Worm (Caenorhabditis elegans) whole organism, L2 larva: ENCODE data around the gene scl-2.

ENCODE experiments used
- C34F6.9 ChIP-seq: fragments of 150-350 bp; optimal IDR thresholded peaks from 2 replicates; lab custom pipeline; 2014; ENCODE audit warnings: missing biosample characterization, missing genetic modification characterization
- F13H6.1 ChIP-seq: sonication (generic microtip); optimal IDR thresholded peaks from 2 replicates; lab custom pipeline; 2016; ENCODE audit warnings: missing genetic modification characterization, missing compliant biosample characterization
- Y55F3AM.14 ChIP-seq: fragments of 200-800 bp; sonication (Bioruptor generic); optimal IDR thresholded peaks from 2 replicates; lab custom pipeline; 2018; ENCODE audit warnings: mild to moderate bottlenecking, missing genetic modification characterization, missing compliant biosample characterization
- ZK546.5 ChIP-seq: sonication (generic microtip); optimal IDR thresholded peaks from 2 replicates; lab custom pipeline; 2017; ENCODE audit warnings: missing biosample characterization, missing genetic modification characterization
- alr-1 ChIP-seq: fragments of 150-350 bp; optimal IDR thresholded peaks from 2 replicates; lab custom pipeline; 2014; ENCODE audit warnings: missing biosample characterization, missing genetic modification characterization
- ama-1 ChIP-seq: fragments of 150-350 bp; optimal IDR thresholded peaks from 2 replicates; lab custom pipeline; 2018; ENCODE audit warnings: inconsistent platforms
- blmp-1 ChIP-seq: sonication (generic microtip); optimal IDR thresholded peaks from 2 replicates; lab custom pipeline; 2017; ENCODE audit warnings: missing genetic modification characterization, mild to moderate bottlenecking, missing compliant biosample characterization, antibody characterized with exemption, moderate library complexity; ENCODE audit not compliant: insufficient read depth
- crh-2 ChIP-seq: sonication (generic microtip); optimal IDR thresholded peaks from 2 replicates; lab custom pipeline; 2017; ENCODE audit warnings: missing biosample characterization, missing genetic modification characterization
- dmd-4 ChIP-seq: sonication (generic microtip); optimal IDR thresholded peaks from 2 replicates; lab custom pipeline; 2017; ENCODE audit warnings: missing biosample characterization, missing genetic modification characterization
- egl-27 ChIP-seq: sonication (generic microtip); optimal IDR thresholded peaks from 3 replicates; lab custom pipeline; 2017; ENCODE audit warnings: missing biosample characterization, missing genetic modification reagents, missing genetic modification characterization
- elt-1 ChIP-seq: fragments of 150-350 bp; optimal IDR thresholded peaks from 2 replicates; lab custom pipeline; 2014; ENCODE audit warnings: missing biosample characterization, missing genetic modification characterization
- fos-1 ChIP-seq: fragments of 150-350 bp; optimal IDR thresholded peaks from 2 replicates; lab custom pipeline; 2014; ENCODE audit warnings: missing biosample characterization, missing genetic modification characterization
- gmeb-1 ChIP-seq: fragments of 150-350 bp; optimal IDR thresholded peaks from 2 replicates; lab custom pipeline; 2014; ENCODE audit warnings: missing biosample characterization, missing genetic modification characterization
- lin-11 ChIP-seq: fragments of 150-350 bp; sonication (generic microtip); optimal IDR thresholded peaks from 2 replicates; lab custom pipeline; 2014; ENCODE audit warnings: missing biosample characterization, missing genetic modification characterization, inconsistent platforms, mixed read lengths
- lin-13 ChIP-seq: fragments of 150-350 bp; optimal IDR thresholded peaks from 2 replicates; lab custom pipeline; 2014; ENCODE audit warnings: missing biosample characterization, missing genetic modification reagents, missing genetic modification characterization
- lin-39 ChIP-seq: fragments of 150-350 bp; optimal IDR thresholded peaks from 2 replicates; lab custom pipeline; 2014; ENCODE audit warnings: missing biosample characterization, missing genetic modification reagents, missing genetic modification characterization
- lsy-2 ChIP-seq, 2 experiments: fragments of 150-350 bp in 1 of 2; sonication (generic microtip) in 1 of 2; optimal IDR thresholded peaks; 2 replicates each; lab custom pipeline; 2014 to 2017; ENCODE audit warnings: missing biosample characterization in 2 of 2, missing genetic modification characterization in 2 of 2
- mab-5 ChIP-seq: fragments of 150-350 bp; optimal IDR thresholded peaks from 2 replicates; lab custom pipeline; 2014; ENCODE audit warnings: missing biosample characterization, missing genetic modification characterization
- mbf-1 ChIP-seq: sonication (generic microtip); optimal IDR thresholded peaks from 2 replicates; lab custom pipeline; 2017; ENCODE audit warnings: missing biosample characterization, missing genetic modification characterization
- mdl-1 ChIP-seq, 2 experiments: fragments of 150-350 bp in 1 of 2; sonication (generic microtip) in 1 of 2; optimal IDR thresholded peaks; 2 replicates each; lab custom pipeline; 2017; ENCODE audit warnings: missing biosample characterization in 2 of 2, missing genetic modification characterization in 2 of 2
- nhr-129 ChIP-seq: fragments of 150-350 bp; optimal IDR thresholded peaks from 2 replicates; lab custom pipeline; 2014; ENCODE audit warnings: missing biosample characterization, missing genetic modification characterization
- nhr-23 ChIP-seq: fragments of 150-350 bp; optimal IDR thresholded peaks from 2 replicates; lab custom pipeline; 2014; ENCODE audit warnings: missing biosample characterization, missing genetic modification reagents, missing genetic modification characterization
- nhr-237 ChIP-seq: fragments of 150-350 bp; optimal IDR thresholded peaks from 2 replicates; lab custom pipeline; 2014; ENCODE audit warnings: missing biosample characterization, missing genetic modification characterization
- nhr-25 ChIP-seq: fragments of 150-350 bp; sonication (generic microtip); optimal IDR thresholded peaks from 3 replicates; lab custom pipeline; 2014; ENCODE audit warnings: missing biosample characterization, missing genetic modification characterization
- nhr-77 ChIP-seq: fragments of 150-350 bp; optimal IDR thresholded peaks from 2 replicates; lab custom pipeline; 2014; ENCODE audit warnings: missing biosample characterization, missing genetic modification characterization
- peb-1 ChIP-seq: fragments of 150-350 bp; optimal IDR thresholded peaks from 2 replicates; lab custom pipeline; 2014; ENCODE audit warnings: missing biosample characterization, missing genetic modification characterization
- sem-4 ChIP-seq: fragments of 150-350 bp; optimal IDR thresholded peaks from 2 replicates; lab custom pipeline; 2014; ENCODE audit warnings: missing biosample characterization, missing genetic modification reagents, missing genetic modification characterization
- skn-1 ChIP-seq: sonication (generic microtip); optimal IDR thresholded peaks from 2 replicates; lab custom pipeline; 2017; ENCODE audit warnings: missing biosample characterization, missing genetic modification characterization
- sma-3 ChIP-seq: sonication (generic microtip); optimal IDR thresholded peaks from 2 replicates; lab custom pipeline; 2016; ENCODE audit warnings: missing genetic modification reagents, missing genetic modification characterization, missing compliant biosample characterization
- sma-9 ChIP-seq, 2 experiments: fragments of 150-350 bp in 1 of 2; sonication (generic microtip) in 1 of 2; optimal IDR thresholded peaks; 2 replicates each; lab custom pipeline; 2014 to 2016; ENCODE audit warnings: missing genetic modification characterization in 2 of 2, mild to moderate bottlenecking in 1 of 2, missing biosample characterization in 1 of 2, missing compliant biosample characterization in 1 of 2, missing genetic modification reagents in 1 of 2, moderate library complexity in 1 of 2
- snpc-4 ChIP-seq: fragments of 150-350 bp; optimal IDR thresholded peaks from 2 replicates; lab custom pipeline; 2014; ENCODE audit warnings: missing biosample characterization, missing genetic modification characterization
- unc-55 ChIP-seq: fragments of 150-350 bp; sonication (generic microtip); optimal IDR thresholded peaks from 3 replicates; lab custom pipeline; 2014; ENCODE audit warnings: missing biosample characterization, missing genetic modification reagents, missing genetic modification characterization
- unc-62 ChIP-seq: fragments of 150-350 bp; optimal IDR thresholded peaks from 2 replicates; lab custom pipeline; 2014; ENCODE audit warnings: missing biosample characterization, missing genetic modification reagents, missing genetic modification characterization
- zag-1 ChIP-seq: fragments of 150-350 bp; optimal IDR thresholded peaks from 2 replicates; lab custom pipeline; 2014; ENCODE audit warnings: missing biosample characterization, missing genetic modification characterization
- ztf-11 ChIP-seq: sonication (generic microtip); optimal IDR thresholded peaks from 2 replicates; lab custom pipeline; 2017; ENCODE audit warnings: missing biosample characterization, missing genetic modification characterization
- ztf-4 ChIP-seq: fragments of 150-350 bp; optimal IDR thresholded peaks from 2 replicates; lab custom pipeline; 2014; ENCODE audit warnings: missing biosample characterization, missing genetic modification characterization

Gene scl-2

DNA sequence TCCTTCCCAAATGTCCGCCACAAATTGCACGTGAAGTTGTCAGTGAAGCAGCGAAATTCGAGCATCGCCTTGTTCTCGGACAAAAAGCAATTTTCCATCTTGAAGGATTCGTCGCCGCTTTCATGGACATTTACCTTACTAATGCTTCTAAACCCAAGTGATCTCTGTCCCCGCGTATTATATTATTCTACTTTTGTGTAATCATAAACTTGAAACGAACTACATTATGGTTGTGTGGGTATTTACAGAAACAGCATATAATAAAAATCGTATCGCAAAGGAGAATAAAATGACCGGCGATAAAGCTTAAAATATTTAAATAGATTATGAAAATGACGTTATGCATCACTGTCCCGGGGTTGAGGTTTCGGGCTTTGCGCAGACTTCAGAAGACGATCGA lies 39.3 kb downstream of the scl-2 start:
- TF ChIP-seq lin-39 (tag; lab: Kevin White, UChicago) (no peak), nhr-129 (tag; lab: Kevin White, UChicago) (peak; percentile 27)

DNA sequence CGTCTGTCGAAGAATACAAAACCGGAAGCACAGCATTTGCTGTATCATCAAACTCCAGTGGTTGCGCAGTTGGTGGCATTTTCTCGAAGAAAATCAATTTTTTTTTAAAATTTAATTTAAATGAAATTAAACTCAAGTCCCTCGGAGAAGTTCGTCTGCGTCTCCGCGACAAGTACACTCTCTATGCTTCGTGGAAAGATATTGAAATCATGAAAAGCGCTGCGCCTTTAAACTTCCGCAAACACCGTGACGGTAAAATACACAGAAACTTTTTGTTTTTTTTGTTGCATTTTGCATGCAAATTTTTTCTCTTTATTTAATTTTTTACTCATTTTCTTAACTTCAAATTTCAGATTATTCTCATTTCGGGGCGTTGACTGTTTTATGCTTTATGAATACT lies 41.1 kb downstream of the scl-2 start, which contains the start of the genes dli-1, tin-9.2 and exos-4.1:
Gene dli-1, minus strand, starts transcription at position 141 of the 400 bp plus-strand sequence.
Gene tin-9.2, plus strand, starts transcription at position 344 of the 400 bp plus-strand sequence.
Gene exos-4.1, plus strand, starts transcription at position 348 of the 400 bp plus-strand sequence.
- TF ChIP-seq alr-1 (no peak), lsy-2 (tag; optimal IDR thresholded peaks at IDR 0.05; lab: Kevin White, UChicago) (peak; percentile 65 to 90), lin-39 (tag; lab: Kevin White, UChicago) (no peak), unc-55 (GFP tag; lab: Kevin White, UChicago) (peak; percentile 89), skn-1 (no peak), crh-2 (peak; percentile 82), lin-11 (tag; lab: Kevin White, UChicago) (peak; percentile 23), nhr-129 (tag; lab: Kevin White, UChicago) (peak; percentile 90), mab-5 (peak; percentile 67), snpc-4 (tag; lab: Kevin White, UChicago) (no peak), ZK546.5 (peak; percentile 19), lin-13 (peak; percentile 66), blmp-1 (tag; lab: Kevin White, UChicago) (peak; percentile 6), F13H6.1 (tag; lab: Kevin White, UChicago) (peak; percentile 53), sma-3 (peak; percentile 40), Y55F3AM.14 (GFP tag; lab: Kevin White, UChicago) (no peak), mdl-1 (tag; optimal IDR thresholded peaks at IDR 0.05; lab: Kevin White, UChicago) (peak in 1 of 2 experiments; percentile 5), fos-1 (peak; percentile 47), nhr-25 (tag; lab: Kevin White, UChicago) (peak; percentile 65), ama-1 (lab: Kevin White, UChicago) (peak; percentile 8), C34F6.9 (peak; percentile 91), gmeb-1 (tag; lab: Kevin White, UChicago) (peak; percentile 84)

- no peak for TF ChIP-seq egl-27 (tag; lab: Kevin White, UChicago)
- TF ChIP-seq unc-62 (GFP tag; lab: Kevin White, UChicago): no peak
- TF ChIP-seq skn-1: no peak
- TF ChIP-seq zag-1 (tag; lab: Kevin White, UChicago): no peak
- no peak for TF ChIP-seq lin-11 (tag; lab: Kevin White, UChicago)
- TF ChIP-seq ztf-11 (tag; lab: Kevin White, UChicago): no peak
Observed at ce11 chrIV:13100415-13100814, 42.9 kb downstream of the scl-2 start, which contains the start of gene fask-1. Gene fask-1, plus strand, starts transcription at chrIV:13100715.

DNA sequence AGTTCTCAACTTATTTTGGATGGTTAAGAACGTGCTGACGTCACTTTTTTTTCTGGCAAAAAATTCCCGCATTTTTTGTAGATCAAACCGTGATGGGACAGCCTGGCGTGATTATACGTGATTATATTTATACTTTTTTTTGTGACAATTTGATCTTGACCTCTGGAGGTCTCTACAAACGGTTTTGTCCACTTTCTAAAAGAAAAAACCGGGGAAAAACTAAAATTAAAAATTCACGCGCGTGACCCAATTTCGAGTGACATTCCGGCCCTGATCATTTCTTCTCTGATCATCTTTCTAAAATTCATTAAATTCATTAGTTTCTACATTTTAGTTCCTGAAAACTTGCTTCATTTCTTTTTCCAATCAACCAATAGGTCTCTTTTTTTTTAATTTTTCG lies 47.4 kb downstream of the scl-2 start, which contains the start of gene rde-11:
Gene rde-11, plus strand, starts transcription at position 301 of the 400 bp plus-strand sequence.
- no peak for TF ChIP-seq nhr-23 (tag; lab: Kevin White, UChicago)
- TF ChIP-seq fos-1: no peak
- no peak for TF ChIP-seq nhr-77 (tag; lab: Kevin White, UChicago)
- no peak for TF ChIP-seq unc-62 (GFP tag; lab: Kevin White, UChicago)
- TF ChIP-seq ztf-4 (tag; lab: Kevin White, UChicago): no peak
- TF ChIP-seq ZK546.5: no peak
- no peak for TF ChIP-seq dmd-4 (tag; lab: Kevin White, UChicago)
- TF ChIP-seq mbf-1 (tag; lab: Kevin White, UChicago): no peak
- TF ChIP-seq sma-9 (GFP tag; optimal IDR thresholded peaks at IDR 0.05; lab: Kevin White, UChicago): no peak
- TF ChIP-seq sma-9 (tag; optimal IDR thresholded peaks at IDR 0.05; lab: Kevin White, UChicago): no peak
- TF ChIP-seq sem-4 (tag; lab: Kevin White, UChicago): no peak
- TF ChIP-seq skn-1: no peak
- TF ChIP-seq unc-55 (GFP tag; lab: Kevin White, UChicago): no peak
- TF ChIP-seq elt-1 (tag; lab: Kevin White, UChicago): no peak
- no peak for TF ChIP-seq peb-1 (tag; lab: Kevin White, UChicago)
- no peak for TF ChIP-seq nhr-237
- no peak for TF ChIP-seq egl-27 (tag; lab: Kevin White, UChicago)
